Fruit fly (Drosophila melanogaster) whole organism, embryonic: ENCODE measurements around the gene Crtc.

ENCODE experiments used
- CG10267 ChIP-seq: fragments of 200-800 bp; sonication (Bioruptor generic); optimal IDR thresholded peaks from 2 replicates; lab custom pipeline; 2018; ENCODE audit warnings: missing biosample characterization, mild to moderate bottlenecking, missing genetic modification characterization, moderate library complexity
- CG11247 ChIP-seq: fragments of 200-800 bp; sonication (Bioruptor generic); IDR thresholded peaks from 2 replicates; pipeline ENCODE4 v1.3.6; 2022; ENCODE audit warnings: missing biosample characterization, missing genetic modification characterization
- CG11504 ChIP-seq: fragments of 200-800 bp; sonication (Bioruptor generic); optimal IDR thresholded peaks from 3 replicates; lab custom pipeline; 2019; ENCODE audit warnings: missing biosample characterization, mild to moderate bottlenecking, missing genetic modification characterization, moderate library complexity
- CG12659 ChIP-seq: fragments of 200-800 bp; sonication (Bioruptor generic); optimal IDR thresholded peaks from 3 replicates; lab custom pipeline; 2017; ENCODE audit warnings: mild to moderate bottlenecking, missing biosample characterization, missing genetic modification reagents, missing genetic modification characterization
- CG13424 ChIP-seq: fragments of 200-800 bp; sonication (Bioruptor generic); optimal IDR thresholded peaks from 2 replicates; lab custom pipeline; 2019; ENCODE audit warnings: missing biosample characterization, mild to moderate bottlenecking, missing genetic modification characterization, moderate library complexity
- CG1529 ChIP-seq: fragments of 200-800 bp; sonication (Bioruptor generic); optimal IDR thresholded peaks from 3 replicates; lab custom pipeline; 2018; ENCODE audit warnings: missing biosample characterization, missing genetic modification characterization
- CG1647 ChIP-seq: fragments of 200-800 bp; sonication (Bioruptor generic); optimal IDR thresholded peaks from 3 replicates; lab custom pipeline; 2016; ENCODE audit warnings: missing biosample characterization, missing genetic modification characterization
- CG2678 ChIP-seq: fragments of 200-800 bp; sonication (Bioruptor generic); optimal IDR thresholded peaks from 3 replicates; lab custom pipeline; 2019; ENCODE audit warnings: missing biosample characterization, mild to moderate bottlenecking, missing genetic modification characterization, moderate library complexity
- CG3407 ChIP-seq: fragments of 200-800 bp; sonication (Bioruptor generic); optimal IDR thresholded peaks from 2 replicates; lab custom pipeline; 2018; ENCODE audit warnings: missing biosample characterization, mild to moderate bottlenecking, missing genetic modification characterization
- CG42726 ChIP-seq: fragments of 200-800 bp; sonication (Bioruptor generic); IDR thresholded peaks from 2 replicates; pipeline ENCODE4 v1.3.6; 2022; ENCODE audit warnings: missing biosample characterization, missing genetic modification characterization; ENCODE audit not compliant: partially characterized antibody
- CG6272 ChIP-seq: fragments of 200-800 bp; sonication (Bioruptor generic); IDR thresholded peaks from 2 replicates; pipeline ENCODE4 v1.3.6; 2022; ENCODE audit warnings: missing biosample characterization, missing genetic modification characterization
- CG6765 ChIP-seq: fragments of 200-800 bp; sonication (Bioruptor generic); optimal IDR thresholded peaks from 3 replicates; lab custom pipeline; 2017; ENCODE audit warnings: missing biosample characterization, mild to moderate bottlenecking, missing genetic modification characterization
- CG6791 ChIP-seq: fragments of 200-800 bp; sonication (Bioruptor generic); IDR thresholded peaks from 3 replicates; pipeline ENCODE4 v1.3.6; 2022; ENCODE audit warnings: missing biosample characterization, missing genetic modification characterization; ENCODE audit not compliant: partially characterized antibody
- CG7745 ChIP-seq: fragments of 200-800 bp; sonication (Bioruptor generic); optimal IDR thresholded peaks from 2 replicates; lab custom pipeline; 2018; ENCODE audit warnings: missing biosample characterization, mild to moderate bottlenecking, missing genetic modification characterization, moderate library complexity
- CG9609 ChIP-seq: fragments of 200-800 bp; sonication (Bioruptor generic); optimal IDR thresholded peaks from 3 replicates; lab custom pipeline; 2016; ENCODE audit warnings: missing biosample characterization, missing genetic modification characterization
- Dfd ChIP-seq, 2 experiments: fragments of >200 bp; optimal IDR thresholded peaks; 2 replicates each; lab custom pipeline; 2017; ENCODE audit warnings: missing biosample characterization in 2 of 2, missing genetic modification characterization in 2 of 2
- Doc3 ChIP-seq: fragments of 200-800 bp; sonication (Bioruptor generic); IDR thresholded peaks from 3 replicates; pipeline ENCODE4 v1.3.6; 2022; ENCODE audit warnings: missing biosample characterization, missing genetic modification characterization; ENCODE audit not compliant: partially characterized antibody
- Dp ChIP-seq: fragments of 200-800 bp; sonication (Bioruptor generic); optimal IDR thresholded peaks from 2 replicates; lab custom pipeline; 2018; ENCODE audit warnings: missing biosample characterization, mild to moderate bottlenecking, missing genetic modification characterization, moderate library complexity
- Ets65A ChIP-seq: fragments of 200-800 bp; sonication (Bioruptor generic); peaks from one replicate; lab custom pipeline; 2016; ENCODE audit warnings: missing biosample characterization, missing genetic modification characterization
- Fer1 ChIP-seq: fragments of 200-800 bp; sonication (Bioruptor generic); optimal IDR thresholded peaks from 2 replicates; lab custom pipeline; 2017; ENCODE audit warnings: missing biosample characterization, mild to moderate bottlenecking, missing genetic modification characterization
- Gsc ChIP-seq: fragments of 200-800 bp; sonication (Bioruptor generic); IDR thresholded peaks from 2 replicates; pipeline ENCODE4 v1.3.6; 2022; ENCODE audit warnings: missing biosample characterization, missing genetic modification characterization
- HLHmδ ChIP-seq: fragments of 200-800 bp; sonication (Bioruptor generic); optimal IDR thresholded peaks from 2 replicates; lab custom pipeline; 2018; ENCODE audit warnings: missing biosample characterization, mild to moderate bottlenecking, missing genetic modification characterization, moderate library complexity
- Nf-YB ChIP-seq: fragments of 200-800 bp; sonication (Bioruptor generic); optimal IDR thresholded peaks from 3 replicates; lab custom pipeline; 2019; ENCODE audit warnings: missing biosample characterization, mild to moderate bottlenecking, missing genetic modification characterization, moderate library complexity
- Oaz ChIP-seq: fragments of 200-800 bp; sonication (Bioruptor generic); IDR thresholded peaks from 2 replicates; pipeline ENCODE4 v1.3.6; 2022; ENCODE audit warnings: missing biosample characterization, missing genetic modification characterization
- Pdp1 ChIP-seq, 2 experiments: fragments of 200-800 bp; sonication (Bioruptor generic); optimal IDR thresholded peaks; 3 replicates each; lab custom pipeline; 2016; ENCODE audit warnings: missing biosample characterization in 2 of 2, missing genetic modification characterization in 2 of 2, mild to moderate bottlenecking in 1 of 2, moderate library complexity in 1 of 2
- Ptx1 ChIP-seq: fragments of 200-800 bp; sonication (Bioruptor generic); IDR thresholded peaks from 2 replicates; pipeline ENCODE4 v1.3.6; 2022; ENCODE audit warnings: missing biosample characterization, missing genetic modification characterization
- Sry-δ ChIP-seq: fragments of 200-800 bp; sonication (Bioruptor generic); optimal IDR thresholded peaks from 2 replicates; lab custom pipeline; 2016; ENCODE audit warnings: missing biosample characterization, missing genetic modification characterization
- Ssrp ChIP-seq: fragments of 200-800 bp; sonication (Bioruptor generic); optimal IDR thresholded peaks from 2 replicates; lab custom pipeline; 2018; ENCODE audit warnings: missing biosample characterization, mild to moderate bottlenecking, missing genetic modification characterization, moderate library complexity
- ab ChIP-seq: fragments of 200-800 bp; sonication (Bioruptor generic); optimal IDR thresholded peaks from 2 replicates; lab custom pipeline; 2016; ENCODE audit warnings: missing biosample characterization, missing genetic modification characterization
- abd-A ChIP-seq: fragments of 200-800 bp; sonication (Bioruptor generic); optimal IDR thresholded peaks from 3 replicates; lab custom pipeline; 2019; ENCODE audit warnings: missing biosample characterization, mild to moderate bottlenecking, missing genetic modification characterization, moderate library complexity
- amos ChIP-seq: fragments of 200-800 bp; sonication (Bioruptor generic); IDR thresholded peaks from 2 replicates; pipeline ENCODE4 v1.3.6; 2022; ENCODE audit warnings: missing biosample characterization, missing genetic modification characterization; ENCODE audit not compliant: partially characterized antibody
- cad ChIP-seq: fragments of >200 bp; optimal IDR thresholded peaks from 2 replicates; lab custom pipeline; 2017; ENCODE audit warnings: missing biosample characterization, missing genetic modification characterization
- dysf ChIP-seq: fragments of 200-800 bp; sonication (Bioruptor generic); IDR thresholded peaks from 3 replicates; pipeline ENCODE4 v1.3.6; 2022; ENCODE audit warnings: missing biosample characterization, missing genetic modification characterization
- gem ChIP-seq: fragments of 200-800 bp; sonication (Bioruptor generic); optimal IDR thresholded peaks from 2 replicates; lab custom pipeline; 2019; ENCODE audit warnings: missing biosample characterization, mild to moderate bottlenecking, missing genetic modification characterization, moderate library complexity
- hth ChIP-seq: fragments of >200 bp; optimal IDR thresholded peaks from 2 replicates; lab custom pipeline; 2017; ENCODE audit warnings: inconsistent platforms
- ind ChIP-seq: fragments of 200-800 bp; sonication (Bioruptor generic); optimal IDR thresholded peaks from 3 replicates; lab custom pipeline; 2016; ENCODE audit warnings: missing biosample characterization, missing genetic modification characterization
- lmd ChIP-seq: fragments of 200-800 bp; sonication (Bioruptor generic); IDR thresholded peaks from 2 replicates; pipeline ENCODE4 v1.3.6; 2022; ENCODE audit warnings: missing biosample characterization, missing genetic modification characterization
- nerfin-2 ChIP-seq: fragments of 200-800 bp; sonication (Bioruptor generic); IDR thresholded peaks from 2 replicates; pipeline ENCODE4 v1.3.6; 2022; ENCODE audit warnings: missing biosample characterization, missing genetic modification characterization; ENCODE audit not compliant: partially characterized antibody
- onecut ChIP-seq: fragments of 200-800 bp; sonication (Bioruptor generic); IDR thresholded peaks from 2 replicates; pipeline ENCODE4 v1.3.6; 2022; ENCODE audit warnings: missing biosample characterization, missing genetic modification characterization
- p53 ChIP-seq: fragments of 200-800 bp; sonication (Bioruptor generic); optimal IDR thresholded peaks from 2 replicates; lab custom pipeline; 2016; ENCODE audit warnings: missing biosample characterization, missing genetic modification characterization
- pan ChIP-seq, 4 experiments: fragments of >200 bp in 3 of 4; fragments of 200-800 bp in 1 of 4; sonication (Bioruptor generic) in 1 of 4; optimal IDR thresholded peaks in 3 of 4; IDR thresholded peaks in 1 of 4; 2 replicates each; pipeline versions ENCODE4 v1.3.6 to Lab custom; 2017 to 2022; ENCODE audit warnings: missing biosample characterization in 2 of 4, missing genetic modification characterization in 2 of 4, mixed read lengths in 1 of 4
- ro ChIP-seq: fragments of 200-800 bp; sonication (Bioruptor generic); IDR thresholded peaks from 2 replicates; pipeline ENCODE4 v1.3.6; 2022; ENCODE audit warnings: missing biosample characterization, missing genetic modification characterization
- tna ChIP-seq: fragments of 200-800 bp; sonication (Bioruptor generic); IDR thresholded peaks from 2 replicates; pipeline ENCODE4 v1.3.6; 2022; ENCODE audit warnings: missing biosample characterization, missing genetic modification characterization; ENCODE audit not compliant: partially characterized antibody
- toy ChIP-seq: fragments of 200-800 bp; sonication (Bioruptor generic); IDR thresholded peaks from 2 replicates; pipeline ENCODE4 v1.3.6; 2022; ENCODE audit warnings: missing biosample characterization, missing genetic modification characterization
- tx ChIP-seq: fragments of 200-800 bp; sonication (Bioruptor generic); optimal IDR thresholded peaks from 2 replicates; lab custom pipeline; 2016; ENCODE audit warnings: missing biosample characterization, missing genetic modification characterization
- yki ChIP-seq: fragments of >200 bp; optimal IDR thresholded peaks from 3 replicates; lab custom pipeline; 2018
- z ChIP-seq: fragments of 200-800 bp; sonication (Bioruptor generic); IDR thresholded peaks from 3 replicates; pipeline ENCODE4 v1.3.6; 2022; ENCODE audit warnings: missing biosample characterization, missing genetic modification characterization
- zfh1 ChIP-seq: fragments of 200-800 bp; sonication (Bioruptor generic); IDR thresholded peaks from 3 replicates; pipeline ENCODE4 v1.3.6; 2022; ENCODE audit warnings: missing biosample characterization, missing genetic modification characterization

The Crtc gene

dm6 chr3L:17651717-17652651 is 17.1 kb downstream of the Crtc start (continued):
- TF ChIP-seq CG1647 (no peak), Sry-δ (no peak), CG6765 (GFP tag; lab: Kevin White, UChicago) (peak; percentile 31), Gsc (no peak), Ptx1 (GFP tag; lab: Robert Waterston, UW) (peak; percentile 31; the same call in 1 of the 2 replicates), nerfin-2 (GFP tag; lab: Robert Waterston, UW) (no peak), Pdp1 (GFP tag; optimal IDR thresholded peaks at IDR 0.05; lab: Kevin White, UChicago) (peak in 1 of 2 experiments; percentile 11), hth (lab: Kevin White, UChicago) (no peak), Doc3 (no peak), toy (GFP tag; lab: Robert Waterston, UW) (no peak), cad (no peak), CG9609 (GFP tag; lab: Kevin White, UChicago) (no peak), Dfd (GFP tag; optimal IDR thresholded peaks at IDR 0.05; lab: Kevin White, UChicago) (no peak), Fer1 (GFP tag; lab: Kevin White, UChicago) (peak; percentile 27), z (GFP tag; lab: Robert Waterston, UW) (0 out of 3 replicates have a peak, but pooled peaks have one; percentile 40), CG2678 (tag; lab: Kevin White, UChicago) (peak; percentile 54), dysf (GFP tag; lab: Robert Waterston, UW) (peak; percentile 53; the same call in 1 of the 3 replicates), yki (lab: Kevin White, UChicago) (no peak), zfh1 (GFP tag; lab: Robert Waterston, UW) (0 out of 3 replicates have a peak, but pooled peaks have one; percentile 44), ind (no peak), onecut (GFP tag; lab: Robert Waterston, UW) (no peak), Dp (GFP tag; lab: Kevin White, UChicago) (no peak), HLHmδ (GFP tag; lab: Kevin White, UChicago) (no peak), p53 (no peak), CG10267 (tag; lab: Kevin White, UChicago) (peak; percentile 3), Oaz (GFP tag; lab: Robert Waterston, UW) (no peak), Ets65A (GFP tag; lab: Kevin White, UChicago) (peak; percentile 76), CG1529 (GFP tag; lab: Kevin White, UChicago) (peak; percentile 12), ro (GFP tag; lab: Robert Waterston, UW) (no peak), abd-A (tag; lab: Kevin White, UChicago) (peak; percentile 56), tna (GFP tag; lab: Robert Waterston, UW) (no peak), CG6272 (GFP tag; lab: Robert Waterston, UW) (no peak), amos (GFP tag; lab: Robert Waterston, UW) (no peak), CG42726 (GFP tag; lab: Robert Waterston, UW) (no peak), ab (GFP tag; lab: Kevin White, UChicago) (no peak), CG7745 (tag; lab: Kevin White, UChicago) (no peak), Ssrp (tag; lab: Kevin White, UChicago) (peak; percentile 23), tx (GFP tag; lab: Kevin White, UChicago) (no peak), CG12659 (GFP tag; lab: Kevin White, UChicago) (peak; percentile 10), lmd (GFP tag; lab: Robert Waterston, UW) (no peak), Nf-YB (GFP tag; lab: Kevin White, UChicago) (no peak), CG11247 (GFP tag; lab: Robert Waterston, UW) (0 out of 2 replicates have a peak, but pooled peaks have one; percentile 27), CG6791 (GFP tag; lab: Robert Waterston, UW) (no peak), CG3407 (GFP tag; lab: Kevin White, UChicago) (peak; percentile 13), CG13424 (tag; lab: Kevin White, UChicago) (peak; percentile 19), gem (tag; lab: Kevin White, UChicago) (peak; percentile 53), pan (optimal IDR thresholded peaks at IDR 0.05; lab: Kevin White, UChicago) (no peak), pan (GFP tag; optimal IDR thresholded peaks at IDR 0.05 in 1 of 2, IDR thresholded peaks at IDR 0.05 in 1 of 2) (no peak), CG11504 (tag; lab: Kevin White, UChicago) (peak; percentile 43)
